Fruit fly (Drosophila melanogaster) whole organism, embryonic: ENCODE measurements around the gene Rpn2.

Source experiments
- Adf1 ChIP-seq: fragments of 200-800 bp; sonication (Bioruptor generic); IDR thresholded peaks from 2 replicates; pipeline ENCODE4 v1.3.6; 2022; ENCODE audit warnings: missing biosample characterization, missing genetic modification characterization
- CG10147 ChIP-seq: fragments of 200-800 bp; sonication (Bioruptor generic); optimal IDR thresholded peaks from 2 replicates; lab custom pipeline; 2019; ENCODE audit warnings: missing biosample characterization, mild to moderate bottlenecking, missing genetic modification characterization, moderate library complexity
- CG1024 ChIP-seq: fragments of 200-800 bp; sonication (Bioruptor generic); IDR thresholded peaks from 2 replicates; pipeline ENCODE4 v1.3.6; 2022; ENCODE audit warnings: missing biosample characterization, missing genetic modification characterization
- CG10462 ChIP-seq: fragments of 200-800 bp; sonication (Bioruptor generic); optimal IDR thresholded peaks from 2 replicates; lab custom pipeline; 2016; ENCODE audit warnings: missing biosample characterization, missing genetic modification characterization
- CG11456 ChIP-seq: fragments of 200-800 bp; sonication (Bioruptor generic); IDR thresholded peaks from 3 replicates; pipeline ENCODE4 v1.3.6; 2022; ENCODE audit warnings: missing biosample characterization, missing genetic modification characterization
- CG12299 ChIP-seq: fragments of 200-800 bp; sonication (Bioruptor generic); optimal IDR thresholded peaks from 2 replicates; lab custom pipeline; 2018; ENCODE audit warnings: missing biosample characterization, mild to moderate bottlenecking, missing genetic modification characterization
- CG12391 ChIP-seq: fragments of 200-800 bp; sonication (Bioruptor generic); optimal IDR thresholded peaks from 3 replicates; lab custom pipeline; 2018; ENCODE audit warnings: missing biosample characterization, mild to moderate bottlenecking, missing genetic modification characterization, moderate library complexity
- CG12942 ChIP-seq: fragments of 200-800 bp; sonication (Bioruptor generic); optimal IDR thresholded peaks from 3 replicates; lab custom pipeline; 2016; ENCODE audit warnings: missing biosample characterization, missing genetic modification characterization
- CG17186 ChIP-seq: fragments of 200-800 bp; sonication (Bioruptor generic); optimal IDR thresholded peaks from 3 replicates; lab custom pipeline; 2017; ENCODE audit warnings: missing biosample characterization, missing genetic modification reagents, missing genetic modification characterization
- CG17385 ChIP-seq: fragments of 200-800 bp; sonication (Bioruptor generic); optimal IDR thresholded peaks from 3 replicates; lab custom pipeline; 2018; ENCODE audit warnings: missing biosample characterization, mild to moderate bottlenecking, missing genetic modification characterization
- CG17568 ChIP-seq: fragments of 200-800 bp; sonication (Bioruptor generic); optimal IDR thresholded peaks from 2 replicates; lab custom pipeline; 2018; ENCODE audit warnings: missing biosample characterization, mild to moderate bottlenecking, missing genetic modification characterization, moderate library complexity
- CG1792 ChIP-seq: fragments of 200-800 bp; sonication (Bioruptor generic); optimal IDR thresholded peaks from 2 replicates; lab custom pipeline; 2016; ENCODE audit warnings: missing biosample characterization, missing genetic modification characterization
- CG2129 ChIP-seq: fragments of 200-800 bp; sonication (Bioruptor generic); IDR thresholded peaks from 2 replicates; pipeline ENCODE4 v1.3.6; 2022; ENCODE audit warnings: missing biosample characterization, missing genetic modification characterization; ENCODE audit not compliant: partially characterized antibody
- CG31441 ChIP-seq: fragments of 200-800 bp; sonication (Bioruptor generic); IDR thresholded peaks from 2 replicates; pipeline ENCODE4 v1.3.6; 2022; ENCODE audit warnings: missing biosample characterization, missing genetic modification characterization
- CG32772 ChIP-seq: fragments of 200-800 bp; sonication (Bioruptor generic); IDR thresholded peaks from 2 replicates; pipeline ENCODE4 v1.3.6; 2022; ENCODE audit warnings: missing biosample characterization, missing genetic modification characterization
- CG33557 ChIP-seq: fragments of 200-800 bp; sonication (Bioruptor generic); optimal IDR thresholded peaks from 2 replicates; lab custom pipeline; 2019; ENCODE audit warnings: missing biosample characterization, mild to moderate bottlenecking, missing genetic modification characterization, moderate library complexity
- CG6654 ChIP-seq: fragments of 200-800 bp; sonication (Bioruptor generic); optimal IDR thresholded peaks from 2 replicates; lab custom pipeline; 2017; ENCODE audit warnings: missing biosample characterization, mild to moderate bottlenecking, missing genetic modification characterization
- CG7372 ChIP-seq: fragments of 200-800 bp; sonication (Bioruptor generic); IDR thresholded peaks from 2 replicates; pipeline ENCODE4 v1.3.6; 2022; ENCODE audit warnings: missing biosample characterization, missing genetic modification characterization
- CG8290 ChIP-seq, 3 experiments: fragments of 200-800 bp; sonication (Bioruptor generic); optimal IDR thresholded peaks; 2 replicates each; lab custom pipeline; 2016 to 2019; ENCODE audit warnings: missing biosample characterization in 3 of 3, missing genetic modification characterization in 3 of 3, mild to moderate bottlenecking in 2 of 3, moderate library complexity in 1 of 3
- CG8388 ChIP-seq: fragments of 200-800 bp; sonication (Bioruptor generic); optimal IDR thresholded peaks from 2 replicates; lab custom pipeline; 2019; ENCODE audit warnings: missing biosample characterization, mild to moderate bottlenecking, missing genetic modification characterization, moderate library complexity
- CG9817 ChIP-seq: fragments of 200-800 bp; sonication (Bioruptor generic); optimal IDR thresholded peaks from 2 replicates; lab custom pipeline; 2018; ENCODE audit warnings: missing biosample characterization, mild to moderate bottlenecking, missing genetic modification characterization, moderate library complexity
- Dbx ChIP-seq: fragments of 200-800 bp; sonication (Bioruptor generic); IDR thresholded peaks from 3 replicates; pipeline ENCODE4 v1.3.6; 2022; ENCODE audit warnings: missing biosample characterization, missing genetic modification characterization
- Dll ChIP-seq: fragments of 200-800 bp; sonication (Bioruptor generic); IDR thresholded peaks from 4 replicates; pipeline ENCODE4 v1.3.6; 2022; ENCODE audit warnings: missing biosample characterization, missing genetic modification characterization; ENCODE audit not compliant: partially characterized antibody
- Doc2 ChIP-seq: fragments of 200-800 bp; sonication (Bioruptor generic); IDR thresholded peaks from 2 replicates; pipeline ENCODE4 v1.3.6; 2022; ENCODE audit warnings: missing biosample characterization, missing genetic modification characterization
- H15 ChIP-seq: fragments of 200-800 bp; sonication (Bioruptor generic); IDR thresholded peaks from 3 replicates; pipeline ENCODE4 v1.3.6; 2022; ENCODE audit warnings: missing biosample characterization, missing genetic modification characterization
- HHEX ChIP-seq: fragments of 200-800 bp; sonication (Bioruptor generic); optimal IDR thresholded peaks from 3 replicates; lab custom pipeline; 2017; ENCODE audit warnings: missing biosample characterization, mild to moderate bottlenecking, missing genetic modification characterization, missing genetic modification reagents
- Hand ChIP-seq: fragments of 200-800 bp; sonication (Bioruptor generic); optimal IDR thresholded peaks from 2 replicates; lab custom pipeline; 2017; ENCODE audit warnings: mild to moderate bottlenecking, missing biosample characterization, missing genetic modification reagents, missing genetic modification characterization
- Lhr ChIP-seq: fragments of 200-800 bp; sonication (Bioruptor generic); optimal IDR thresholded peaks from 3 replicates; lab custom pipeline; 2017; ENCODE audit warnings: mild to moderate bottlenecking, missing biosample characterization, missing genetic modification reagents, missing genetic modification characterization
- Lpt ChIP-seq: fragments of >200 bp; optimal IDR thresholded peaks from 2 replicates; lab custom pipeline; 2018; ENCODE audit warnings: missing biosample characterization, missing genetic modification characterization
- Mrtf ChIP-seq: fragments of 200-800 bp; sonication (Bioruptor generic); IDR thresholded peaks from 3 replicates; pipeline ENCODE4 v1.3.6; 2022; ENCODE audit warnings: missing biosample characterization, missing genetic modification characterization
- Nf-YB ChIP-seq: fragments of 200-800 bp; sonication (Bioruptor generic); optimal IDR thresholded peaks from 3 replicates; lab custom pipeline; 2019; ENCODE audit warnings: missing biosample characterization, mild to moderate bottlenecking, missing genetic modification characterization, moderate library complexity
- Scr ChIP-seq: fragments of 200-800 bp; sonication (Bioruptor generic); IDR thresholded peaks from 2 replicates; pipeline ENCODE4 v1.3.6; 2022; ENCODE audit warnings: missing biosample characterization, missing genetic modification characterization; ENCODE audit not compliant: partially characterized antibody
- Sry-β ChIP-seq: fragments of 200-800 bp; sonication (Bioruptor generic); optimal IDR thresholded peaks from 2 replicates; lab custom pipeline; 2018; ENCODE audit warnings: missing biosample characterization, mild to moderate bottlenecking, missing genetic modification characterization, moderate library complexity
- Xrp1 ChIP-seq: fragments of 200-800 bp; sonication (Bioruptor generic); IDR thresholded peaks from 2 replicates; pipeline ENCODE4 v1.3.6; 2022; ENCODE audit warnings: missing biosample characterization, missing genetic modification characterization
- cato ChIP-seq: fragments of 200-800 bp; sonication (Bioruptor generic); optimal IDR thresholded peaks from 2 replicates; lab custom pipeline; 2016; ENCODE audit warnings: missing biosample characterization, missing genetic modification characterization, borderline replicate concordance
- esg ChIP-seq: fragments of 200-800 bp; sonication (Bioruptor generic); conservative IDR thresholded peaks from 2 replicates; pipeline ENCODE4 v1.3.6; 2022; ENCODE audit warnings: missing biosample characterization, missing genetic modification characterization
- ewg ChIP-seq: fragments of 200-800 bp; sonication (Bioruptor generic); optimal IDR thresholded peaks from 3 replicates; lab custom pipeline; 2017; ENCODE audit warnings: mild to moderate bottlenecking, missing biosample characterization, missing genetic modification reagents, missing genetic modification characterization
- exex ChIP-seq: fragments of 200-800 bp; sonication (Bioruptor generic); optimal IDR thresholded peaks from 4 replicates; lab custom pipeline; 2018; ENCODE audit warnings: missing biosample characterization, mild to moderate bottlenecking, missing genetic modification characterization, moderate library complexity
- fd3F ChIP-seq: fragments of 200-800 bp; sonication (Bioruptor generic); optimal IDR thresholded peaks from 2 replicates; lab custom pipeline; 2018; ENCODE audit warnings: missing biosample characterization, mild to moderate bottlenecking, missing genetic modification characterization, moderate library complexity
- gcm ChIP-seq: fragments of 200-800 bp; sonication (Bioruptor generic); optimal IDR thresholded peaks from 2 replicates; lab custom pipeline; 2019; ENCODE audit warnings: missing biosample characterization, mild to moderate bottlenecking, missing genetic modification characterization, moderate library complexity
- grau ChIP-seq: fragments of 200-800 bp; optimal IDR thresholded peaks from 3 replicates; lab custom pipeline; 2019; ENCODE audit warnings: missing biosample characterization, mild to moderate bottlenecking, missing genetic modification characterization, moderate library complexity
- lbe ChIP-seq: fragments of 200-800 bp; sonication (Bioruptor generic); optimal IDR thresholded peaks from 2 replicates; lab custom pipeline; 2016; ENCODE audit warnings: missing biosample characterization, mild to moderate bottlenecking, missing genetic modification characterization
- nau ChIP-seq: fragments of 200-800 bp; sonication (Bioruptor generic); optimal IDR thresholded peaks from 3 replicates; lab custom pipeline; 2017; ENCODE audit warnings: missing biosample characterization, mild to moderate bottlenecking, missing genetic modification characterization, missing genetic modification reagents
- pan ChIP-seq, 4 experiments: fragments of >200 bp in 3 of 4; fragments of 200-800 bp in 1 of 4; sonication (Bioruptor generic) in 1 of 4; optimal IDR thresholded peaks in 3 of 4; IDR thresholded peaks in 1 of 4; 2 replicates each; pipeline versions ENCODE4 v1.3.6 to Lab custom; 2017 to 2022; ENCODE audit warnings: missing biosample characterization in 2 of 4, missing genetic modification characterization in 2 of 4, mixed read lengths in 1 of 4
- prd ChIP-seq, 3 experiments: fragments of >200 bp in 2 of 3; fragments of 200-800 bp in 1 of 3; sonication (Bioruptor generic) in 1 of 3; optimal IDR thresholded peaks in 2 of 3; IDR thresholded peaks in 1 of 3; 2 replicates in 2 of 3; 3 replicates in 1 of 3; pipeline versions ENCODE4 v1.3.6 to Lab custom; 2017 to 2022; ENCODE audit warnings: missing biosample characterization in 1 of 3, missing genetic modification characterization in 1 of 3
- pros ChIP-seq: fragments of 200-800 bp; sonication (Bioruptor generic); optimal IDR thresholded peaks from 3 replicates; lab custom pipeline; 2019; ENCODE audit warnings: missing biosample characterization, mild to moderate bottlenecking, missing genetic modification characterization, moderate library complexity
- sr ChIP-seq: fragments of 200-800 bp; sonication (Bioruptor generic); IDR thresholded peaks from 3 replicates; pipeline ENCODE4 v1.3.6; 2022; ENCODE audit warnings: missing biosample characterization, missing genetic modification characterization
- tio ChIP-seq: fragments of 200-800 bp; sonication (Bioruptor generic); optimal IDR thresholded peaks from 2 replicates; lab custom pipeline; 2017; ENCODE audit warnings: missing biosample characterization, missing genetic modification characterization, inconsistent platforms

Rpn2 gene

DNA sequence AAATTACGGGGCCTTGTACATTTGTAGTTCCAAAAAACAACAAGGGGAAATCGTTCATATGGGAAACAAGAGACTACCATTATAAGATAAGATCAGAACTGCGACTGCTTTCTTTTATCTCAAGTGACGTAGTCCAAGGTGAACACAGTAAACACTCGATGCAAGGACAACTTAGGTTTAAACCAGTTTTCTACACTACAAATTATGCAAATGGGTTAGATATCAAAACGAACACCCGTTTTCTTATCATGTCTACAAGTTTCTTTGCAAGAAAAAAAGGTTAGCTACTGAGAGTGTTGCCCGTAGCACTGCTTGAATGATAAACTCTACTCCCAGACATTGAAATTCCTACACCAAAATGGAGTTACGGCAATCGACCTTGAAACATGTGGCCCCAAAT is 29.2 kb upstream of the Rpn2 start (continued):
- TF ChIP-seq Hand (GFP tag; lab: Kevin White, UChicago) (no peak), tio (GFP tag; lab: Kevin White, UChicago) (no peak), CG10147 (GFP tag; lab: Kevin White, UChicago) (no peak), cato (peak; percentile 42), CG2129 (GFP tag; lab: Robert Waterston, UW) (no peak), Scr (GFP tag; lab: Robert Waterston, UW) (no peak), CG31441 (GFP tag; lab: Robert Waterston, UW) (no peak; the same call in 1 of the 2 replicates), CG33557 (no peak), CG1024 (peak; percentile 68), CG17186 (GFP tag; lab: Kevin White, UChicago) (no peak), CG11456 (GFP tag; lab: Robert Waterston, UW) (peak; percentile 70; the same call in 2 of the 3 replicates), nau (no peak), CG32772 (GFP tag; lab: Robert Waterston, UW) (peak; percentile 75), CG7372 (peak; percentile 24; the same call in 1 of the 2 replicates), Lpt (GFP tag; lab: Kevin White, UChicago) (no peak), CG6654 (GFP tag; lab: Kevin White, UChicago) (no peak), ewg (GFP tag; lab: Kevin White, UChicago) (peak; percentile 42), CG12942 (GFP tag; lab: Kevin White, UChicago) (peak; percentile 26), CG10462 (peak; percentile 14), CG9817 (tag; lab: Kevin White, UChicago) (peak; percentile 57), Lhr (no peak), Dbx (GFP tag; lab: Robert Waterston, UW) (peak; percentile 68; the same call in 2 of the 3 replicates), CG12391 (tag; lab: Kevin White, UChicago) (peak; percentile 61), CG17385 (peak; percentile 51), prd (optimal IDR thresholded peaks at IDR 0.05; lab: Kevin White, UChicago) (no peak), prd (GFP tag; IDR thresholded peaks at IDR 0.05; lab: Robert Waterston, UW) (peak; percentile 90), Doc2 (GFP tag; lab: Robert Waterston, UW) (no peak), exex (tag; lab: Kevin White, UChicago) (no peak), CG8290 (GFP tag; optimal IDR thresholded peaks at IDR 0.05; lab: Kevin White, UChicago) (peak; percentile 25), CG8290 (tag; optimal IDR thresholded peaks at IDR 0.05; lab: Kevin White, UChicago) (peak in 1 of 2 experiments; percentile 84), CG8388 (GFP tag; lab: Kevin White, UChicago) (peak; percentile 71), Mrtf (GFP tag; lab: Robert Waterston, UW) (peak; percentile 72), Sry-β (GFP tag; lab: Kevin White, UChicago) (no peak), sr (GFP tag; lab: Robert Waterston, UW) (peak; percentile 44; the same call in 1 of the 3 replicates), Dll (no peak), HHEX (GFP tag; lab: Kevin White, UChicago) (peak; percentile 45), grau (peak; percentile 96), pros (no peak), Adf1 (GFP tag; lab: Robert Waterston, UW) (no peak), esg (GFP tag; lab: Robert Waterston, UW) (peak; percentile 44; the same call in 1 of the 2 replicates), Xrp1 (peak; percentile 85), CG12299 (no peak), gcm (GFP tag; lab: Kevin White, UChicago) (peak; percentile 34), H15 (GFP tag; lab: Robert Waterston, UW) (peak; percentile 63; the same call in 1 of the 3 replicates), fd3F (peak; percentile 27), lbe (GFP tag; lab: Kevin White, UChicago) (peak; percentile 59), pan (optimal IDR thresholded peaks at IDR 0.05; lab: Kevin White, UChicago) (no peak), pan (GFP tag; optimal IDR thresholded peaks at IDR 0.05 in 1 of 2, IDR thresholded peaks at IDR 0.05 in 1 of 2) (peak in 1 of 2 experiments; percentile 76), CG1792 (no peak), CG17568 (GFP tag; lab: Kevin White, UChicago) (no peak), Nf-YB (GFP tag; lab: Kevin White, UChicago) (peak; percentile 31)
